Fruit fly (Drosophila melanogaster): ENCODE measurements around the gene CG44954.

The CG44954 gene

dm6 chr3R:30616098-30616857, 5.4 kb downstream of the CG44954 start (continued):
- TF ChIP-seq Gsc (GFP tag; IDR thresholded peaks at IDR 0.05) (no peak), CG11247 (GFP tag; IDR thresholded peaks at IDR 0.05) (no peak), Antp (GFP tag; optimal IDR thresholded peaks at IDR 0.05) (no peak), NC2α (GFP tag; optimal IDR thresholded peaks at IDR 0.05) (no peak), CG10431 (GFP tag; optimal IDR thresholded peaks at IDR 0.05) (no peak), CG8089 (GFP tag; optimal IDR thresholded peaks at IDR 0.05) (no peak), CG1832 (GFP tag; optimal IDR thresholded peaks at IDR 0.05) (peak; percentile 32), pzg (GFP tag; optimal IDR thresholded peaks at IDR 0.05) (no peak), crol (GFP tag; IDR thresholded peaks at IDR 0.05) (peak; percentile 66), Abd-B (GFP tag; optimal IDR thresholded peaks at IDR 0.05) (no peak), toy (GFP tag; IDR thresholded peaks at IDR 0.05) (no peak), CG9932 (GFP tag; IDR thresholded peaks at IDR 0.05) (no peak), CG4730 (GFP tag; IDR thresholded peaks at IDR 0.05) (no peak), corto (GFP tag; optimal IDR thresholded peaks at IDR 0.05) (no peak), abd-A (tag; optimal IDR thresholded peaks at IDR 0.05) (peak; percentile 10), CG30403 (GFP tag; optimal IDR thresholded peaks at IDR 0.05) (no peak), HLH4C (GFP tag; IDR thresholded peaks at IDR 0.05; ENCODE audit: partially characterized antibody) (no peak), bab2 (GFP tag; optimal IDR thresholded peaks at IDR 0.05) (no peak), sug (tag; optimal IDR thresholded peaks at IDR 0.05) (no peak), Neu2 (GFP tag; optimal IDR thresholded peaks at IDR 0.05; ENCODE audit: borderline replicate concordance) (no peak), CG6791 (GFP tag; IDR thresholded peaks at IDR 0.05; ENCODE audit: partially characterized antibody) (0 out of 3 replicates have a peak, but pooled peaks have one; percentile 12), CG34376 (GFP tag; optimal IDR thresholded peaks at IDR 0.05) (no peak), chn (GFP tag; optimal IDR thresholded peaks at IDR 0.05) (no peak), Med (GFP tag) (no peak), scrt (GFP tag; optimal IDR thresholded peaks at IDR 0.05) (no peak), sim (GFP tag; IDR thresholded peaks at IDR 0.05) (no peak), emc (GFP tag; optimal IDR thresholded peaks at IDR 0.05) (no peak), CHES-1-like (GFP tag; optimal IDR thresholded peaks at IDR 0.05) (no peak), sd (tag; optimal IDR thresholded peaks at IDR 0.05) (no peak), CG13894 (tag; optimal IDR thresholded peaks at IDR 0.05) (no peak), Adf1 (GFP tag; IDR thresholded peaks at IDR 0.05) (peak; percentile 74), dmrt11E (tag; optimal IDR thresholded peaks at IDR 0.05) (no peak), eve (GFP tag; optimal IDR thresholded peaks at IDR 0.05) (no peak), sima (GFP tag; optimal IDR thresholded peaks at IDR 0.05) (no peak), Atf3 (GFP tag; optimal IDR thresholded peaks at IDR 0.05) (no peak), ewg (GFP tag; optimal IDR thresholded peaks at IDR 0.05) (peak; percentile 56), CG5953 (GFP tag; IDR thresholded peaks at IDR 0.05) (no peak), dimm (GFP tag; IDR thresholded peaks at IDR 0.05) (no peak), HLH54F (GFP tag; optimal IDR thresholded peaks at IDR 0.05) (no peak), CG3407 (GFP tag; optimal IDR thresholded peaks at IDR 0.05) (no peak), gt (GFP tag; IDR thresholded peaks at IDR 0.05) (no peak), CG9437 (GFP tag; optimal IDR thresholded peaks at IDR 0.05) (peak; percentile 27), Dek (tag; optimal IDR thresholded peaks at IDR 0.05) (no peak), Nf-YB (GFP tag; optimal IDR thresholded peaks at IDR 0.05) (peak; percentile 95), tap (tag; optimal IDR thresholded peaks at IDR 0.05) (no peak), Dip2 (GFP tag; IDR thresholded peaks at IDR 0.05) (no peak), psq (GFP tag; optimal IDR thresholded peaks at IDR 0.05) (no peak), Nf-YA (GFP tag; IDR thresholded peaks at IDR 0.05) (0 out of 2 replicates have a peak, but pooled peaks have one; percentile 17), vvl (GFP tag; IDR thresholded peaks at IDR 0.05) (no peak), sr (GFP tag; IDR thresholded peaks at IDR 0.05) (peak; percentile 78; the same call in 2 of the 3 replicates), CG11093 (GFP tag; IDR thresholded peaks at IDR 0.05) (no peak)
